Fruit fly (Drosophila melanogaster) Kc167 (cell line): ENCODE data around the gene Grik.

ENCODE experiments used
- Myc ChIP-seq: fragments of >200 bp; optimal IDR thresholded peaks from 2 replicates; lab custom pipeline; 2017; ENCODE audit warnings: missing external identifiers
- Sin3A ChIP-seq: fragments of >200 bp; optimal IDR thresholded peaks from 2 replicates; lab custom pipeline; 2018; ENCODE audit warnings: missing external identifiers
- h ChIP-seq: fragments of >200 bp; optimal IDR thresholded peaks from 3 replicates; lab custom pipeline; 2018; ENCODE audit warnings: missing external identifiers
- insv ChIP-seq: fragments of >200 bp; optimal IDR thresholded peaks from 3 replicates; lab custom pipeline; 2018; ENCODE audit warnings: missing external identifiers
- psq ChIP-seq: fragments of >200 bp; optimal IDR thresholded peaks from 2 replicates; lab custom pipeline; 2017; ENCODE audit warnings: missing external identifiers
- ttk ChIP-seq: sonication (Bioruptor generic); optimal IDR thresholded peaks from 2 replicates; lab custom pipeline; 2017; ENCODE audit warnings: missing external identifiers

The Grik gene

DNA sequence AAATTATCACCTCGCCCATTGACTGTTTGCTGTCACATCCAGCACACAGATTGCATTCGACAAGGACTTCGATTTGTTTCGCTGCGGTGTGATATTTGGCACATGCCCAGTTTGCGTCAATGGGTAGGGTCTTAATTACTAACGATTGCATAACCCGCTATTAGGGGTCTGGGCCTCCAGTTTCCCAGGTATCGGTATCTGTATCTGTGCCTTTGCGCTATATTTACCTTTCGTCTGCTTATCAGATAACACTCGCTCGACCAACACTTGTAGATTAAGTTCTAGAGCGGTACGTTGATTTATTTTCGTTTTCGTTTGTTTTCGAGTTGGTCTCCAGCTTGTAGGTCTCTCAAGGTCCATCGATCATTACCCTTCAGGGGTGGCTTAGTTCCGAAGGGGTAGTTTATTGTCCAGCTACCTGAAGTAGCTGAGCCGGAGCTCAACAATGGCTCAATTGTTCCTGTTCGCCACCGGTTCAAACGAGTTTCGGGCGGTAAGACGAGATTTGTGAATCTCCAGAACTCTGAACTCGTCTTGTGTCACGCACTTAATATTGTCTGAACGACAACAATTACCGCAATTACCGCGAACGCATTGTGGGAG lies 49.7 kb downstream of the Grik start:
- no peak for TF ChIP-seq insv (lab: Kevin White, UChicago)

DNA sequence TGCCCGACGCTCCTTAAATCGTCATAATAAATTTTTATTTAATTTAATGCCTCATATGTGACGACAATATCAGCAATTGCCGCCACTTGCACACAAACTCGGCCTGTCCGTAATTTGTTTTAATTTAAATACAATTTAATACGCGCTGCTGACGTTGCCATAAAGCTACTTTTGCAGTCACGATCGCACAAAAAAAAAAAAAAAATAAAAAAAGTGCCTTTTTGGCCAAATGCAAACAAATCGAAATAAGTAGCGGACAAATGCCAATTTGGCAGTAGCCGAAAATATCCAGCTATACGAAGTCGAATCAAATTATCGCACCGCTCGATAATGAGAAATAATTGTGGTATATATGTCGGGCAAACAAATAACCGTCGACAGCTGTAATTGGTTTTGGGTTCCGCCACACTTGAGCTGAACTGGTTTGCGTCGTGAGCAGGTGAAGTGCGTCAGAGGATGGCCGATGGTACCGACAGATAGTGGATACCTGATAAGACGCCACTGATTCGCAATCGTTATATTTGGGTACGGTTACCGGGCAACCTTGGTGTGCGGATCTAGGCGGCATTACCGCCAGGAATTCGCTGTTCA lies 50.8 kb downstream of the Grik start:
- TF ChIP-seq ttk (lab: Kevin White, UChicago) = no peak
- no peak for TF ChIP-seq psq (lab: Kevin White, UChicago)
- no peak for TF ChIP-seq insv (lab: Kevin White, UChicago)
- no peak for TF ChIP-seq Sin3A (lab: Kevin White, UChicago)
- no peak for TF ChIP-seq h (lab: Kevin White, UChicago)
- no peak for TF ChIP-seq Myc (lab: Kevin White, UChicago)

DNA sequence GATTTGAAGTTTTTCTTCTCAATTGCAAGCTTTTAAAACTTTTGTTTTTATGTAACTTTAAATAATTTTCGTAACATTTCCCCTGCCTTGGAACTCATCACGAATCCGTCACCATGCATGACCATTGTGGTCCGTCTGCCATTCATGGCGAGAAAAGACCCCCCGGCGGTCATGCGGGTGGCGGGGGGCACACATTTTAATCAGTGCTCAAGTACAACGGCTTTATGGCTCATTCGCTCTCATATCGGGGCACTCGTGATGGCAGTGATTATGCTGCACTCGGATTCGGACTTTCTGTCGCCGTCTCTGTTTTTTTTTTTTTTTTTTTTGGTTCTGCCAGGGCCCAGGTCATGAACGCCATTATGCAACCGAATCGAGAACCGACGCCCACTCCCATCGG lies 52.8 kb downstream of the Grik start:
- TF ChIP-seq h (lab: Kevin White, UChicago) = no peak
- TF ChIP-seq insv (lab: Kevin White, UChicago) = no peak
- TF ChIP-seq Myc (lab: Kevin White, UChicago) = no peak
- TF ChIP-seq Sin3A (lab: Kevin White, UChicago) = no peak
- TF ChIP-seq psq (lab: Kevin White, UChicago) = no peak
- no peak for TF ChIP-seq ttk (lab: Kevin White, UChicago)

DNA sequence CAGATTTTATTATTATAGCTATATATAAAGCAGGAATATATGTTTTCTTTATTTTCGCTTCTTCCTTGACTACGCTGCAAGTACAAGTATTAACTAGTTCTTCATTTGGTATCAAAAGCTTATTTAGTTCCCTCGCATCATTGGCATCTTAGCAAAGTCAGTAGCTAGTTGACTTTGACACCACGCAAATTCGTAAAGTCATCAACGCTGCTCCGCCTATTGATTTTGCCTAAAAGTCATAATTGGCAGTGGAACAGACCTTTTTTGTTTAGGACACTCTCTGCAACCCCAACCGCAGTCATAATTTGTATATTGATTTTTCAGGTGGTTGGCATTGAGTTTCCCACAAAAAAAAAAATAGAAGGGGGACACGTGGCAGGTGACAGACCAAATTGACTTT lies 53.4 kb downstream of the Grik start:
- no peak for TF ChIP-seq Myc (lab: Kevin White, UChicago)
- no peak for TF ChIP-seq Sin3A (lab: Kevin White, UChicago)
- no peak for TF ChIP-seq h (lab: Kevin White, UChicago)

DNA sequence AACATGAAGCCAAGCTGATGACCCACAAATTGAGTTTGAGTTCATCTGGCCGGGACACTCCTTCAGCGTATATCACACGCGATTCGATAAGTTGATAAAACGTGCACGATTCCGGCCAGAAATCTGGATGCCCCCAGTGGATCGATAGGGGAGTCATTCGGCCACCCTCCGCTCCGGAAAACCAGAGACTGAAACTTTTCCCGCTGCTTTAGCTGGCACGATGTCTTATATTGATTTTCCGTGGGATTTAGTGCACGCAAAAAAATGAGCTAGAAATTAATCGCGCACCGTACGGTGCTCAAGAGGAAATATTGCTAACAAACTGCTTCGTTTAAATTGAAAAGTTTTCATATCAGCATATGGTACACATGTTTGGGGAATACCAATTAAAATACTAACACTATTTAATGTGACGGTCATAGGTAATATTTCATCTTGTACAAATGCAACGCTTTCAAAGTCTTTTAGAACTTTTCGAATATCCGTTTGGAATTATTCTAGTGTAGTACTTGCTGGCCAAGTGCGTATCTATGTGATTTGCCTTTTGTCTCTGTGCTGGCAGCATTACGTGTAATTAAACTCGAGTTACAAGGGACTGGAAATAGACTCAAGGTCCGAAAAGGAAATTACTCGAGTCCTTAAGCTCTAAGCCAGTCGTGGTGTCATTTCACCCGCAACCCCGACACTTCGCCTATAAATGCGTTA lies 54.3 kb downstream of the Grik start:
- no peak for TF ChIP-seq Myc (lab: Kevin White, UChicago)
- no peak for TF ChIP-seq psq (lab: Kevin White, UChicago)
- no peak for TF ChIP-seq h (lab: Kevin White, UChicago)
- no peak for TF ChIP-seq insv (lab: Kevin White, UChicago)
- no peak for TF ChIP-seq Sin3A (lab: Kevin White, UChicago)
- no peak for TF ChIP-seq ttk (lab: Kevin White, UChicago)

DNA sequence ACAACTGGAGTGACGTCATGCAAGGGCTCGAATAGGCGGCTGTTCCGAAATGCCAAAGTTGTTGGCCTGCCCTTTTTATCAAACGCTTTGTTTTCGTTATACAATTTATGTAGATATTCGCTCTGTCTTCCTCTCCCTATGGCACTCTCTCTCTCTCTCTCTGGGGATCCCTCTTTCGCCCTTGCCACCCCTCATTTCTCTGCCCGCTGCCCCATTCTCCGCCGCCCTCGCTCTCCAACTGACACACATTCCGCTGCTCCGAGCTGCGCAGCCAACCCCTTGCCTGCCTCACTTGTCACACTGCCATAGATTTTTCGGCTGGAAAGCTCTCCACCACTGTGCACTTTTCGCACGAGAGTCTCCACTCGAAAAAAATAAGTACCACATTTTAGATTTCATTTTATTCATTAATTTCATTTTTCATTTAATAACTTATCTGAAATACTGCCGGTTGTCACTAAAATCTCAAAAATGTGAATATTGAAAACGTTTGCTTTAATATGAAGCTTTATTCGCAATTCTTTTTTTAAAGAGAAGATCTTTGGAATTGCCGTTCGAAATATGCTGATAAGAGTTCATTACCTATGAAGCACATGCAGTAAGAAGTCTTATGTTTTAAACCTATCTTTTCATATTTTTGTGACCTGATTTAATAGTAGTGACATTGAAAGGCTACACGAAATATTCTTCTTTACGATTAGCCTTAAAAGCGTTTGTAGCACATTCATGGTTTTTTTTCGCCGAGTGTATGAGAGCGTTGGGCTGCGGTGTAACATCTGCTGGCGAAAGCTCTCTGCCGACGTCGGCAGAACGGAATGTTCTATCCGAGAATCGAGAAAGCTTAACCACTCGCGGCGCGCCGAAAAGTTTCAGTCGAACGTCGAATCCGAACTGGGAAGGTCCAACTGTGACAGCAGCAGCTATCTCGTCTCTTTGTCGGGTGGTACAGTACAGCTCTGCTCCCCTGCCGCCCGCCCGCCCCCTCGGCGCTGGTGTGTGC lies 55.4 kb downstream of the Grik start:
- TF ChIP-seq Sin3A (lab: Kevin White, UChicago) = no peak
- TF ChIP-seq Myc (lab: Kevin White, UChicago) = no peak
- TF ChIP-seq psq (lab: Kevin White, UChicago) = no peak
